Worm (Caenorhabditis elegans): Measurements from ENCODE around the gene unc-83.

Gene unc-83

DNA sequence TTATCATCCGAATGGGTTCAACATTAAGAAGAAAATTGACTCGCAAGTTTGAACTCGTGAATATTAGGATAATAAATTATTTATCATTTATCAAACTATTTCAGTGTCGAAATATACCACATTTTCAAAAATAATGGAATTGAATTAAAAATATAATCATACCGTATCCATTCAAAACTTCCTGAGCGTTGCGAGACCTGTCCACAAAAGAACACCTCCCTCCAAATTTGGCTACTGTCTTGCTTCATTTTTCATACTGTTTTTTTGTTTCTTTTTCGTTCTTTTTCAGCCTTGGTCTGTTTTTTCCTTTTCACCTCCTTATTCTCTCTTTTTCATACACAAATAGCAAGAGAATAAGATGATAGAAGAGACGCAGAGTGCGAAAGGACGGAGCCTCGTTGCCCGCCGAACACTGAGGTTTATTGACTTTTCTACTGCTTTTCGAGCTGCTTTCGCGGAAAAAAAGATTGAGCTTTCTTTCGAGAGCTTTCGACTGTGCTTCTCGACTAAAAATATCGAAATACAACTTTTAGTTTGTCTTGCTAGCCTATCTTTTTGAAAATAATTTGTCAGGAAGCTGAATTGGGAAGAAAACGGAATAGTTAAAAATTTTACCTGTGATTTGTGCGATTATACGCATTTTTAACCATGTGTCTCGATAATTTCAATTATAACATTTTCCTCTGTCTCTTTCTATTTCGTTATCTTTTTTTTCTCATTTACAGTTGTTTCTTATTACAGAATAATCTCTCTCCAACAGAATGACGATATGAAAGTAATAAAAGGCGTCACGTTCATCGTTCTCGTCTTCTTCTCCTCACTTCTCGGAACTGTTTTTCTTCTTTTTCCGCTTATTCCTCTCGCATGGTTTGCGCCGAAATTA, 14.5 kb upstream of the unc-83 start, which contains the start of gene acl-8:
acl-8 (plus strand) TSS at position 742 of the 883 bp plus-strand sequence.
- TF ChIP-seq ceh-48 (tag; optimal IDR thresholded peaks at IDR 0.05) (peak; percentile 33), nhr-11 (tag; optimal IDR thresholded peaks at IDR 0.05) (no peak)

DNA sequence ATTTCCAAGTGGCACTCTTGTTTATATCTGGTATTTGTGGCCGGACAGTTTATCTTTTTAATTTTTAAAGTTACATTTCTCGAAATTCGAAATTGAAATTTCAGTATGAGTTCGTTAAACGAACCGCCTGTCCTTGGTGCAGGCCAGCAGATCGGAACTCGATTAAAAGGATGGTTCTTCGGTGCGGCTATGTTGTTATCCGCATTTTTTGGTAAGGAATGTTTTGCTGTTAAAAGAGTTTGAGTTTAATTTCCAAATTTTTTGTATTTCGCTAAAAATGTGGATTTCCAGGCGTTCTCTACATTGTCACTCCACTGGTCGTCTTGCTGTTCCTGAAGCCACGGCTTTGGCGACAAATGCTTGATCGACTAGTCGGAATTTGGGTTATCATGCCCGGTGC, 11.7 kb upstream of the unc-83 start, which contains the start of gene acl-9:
acl-9 (plus strand) TSS at position 105 of the 400 bp plus-strand sequence.
- TF ChIP-seq Y22D7AL.16 (tag; optimal IDR thresholded peaks at IDR 0.05) (no peak), pha-2 (tag; optimal IDR thresholded peaks at IDR 0.05) (no peak), odd-2 (tag; optimal IDR thresholded peaks at IDR 0.05) (no peak), ceh-9 (tag; optimal IDR thresholded peaks at IDR 0.05) (no peak), hlh-6 (tag; optimal IDR thresholded peaks at IDR 0.05) (no peak), lim-6 (tag; optimal IDR thresholded peaks at IDR 0.05) (no peak), elt-4 (tag; optimal IDR thresholded peaks at IDR 0.05) (no peak), ceh-45 (GFP tag; IDR thresholded peaks at IDR 0.05) (no peak), sdc-2 (tag; optimal IDR thresholded peaks at IDR 0.05) (no peak), ceh-2 (tag; optimal IDR thresholded peaks at IDR 0.05) (no peak), pat-9 (tag; optimal IDR thresholded peaks at IDR 0.05) (no peak), ceh-48 (tag; optimal IDR thresholded peaks at IDR 0.05) (no peak), hlh-30 (tag; optimal IDR thresholded peaks at IDR 0.05; ENCODE audit: insufficient read depth) (no peak), ama-1 (optimal IDR thresholded peaks at IDR 0.05) (no peak), C38D4.7 (GFP tag; optimal IDR thresholded peaks at IDR 0.05) (no peak), K09A11.1 (tag; optimal IDR thresholded peaks at IDR 0.05; ENCODE audit: insufficient read depth) (no peak), ceh-30 (tag; optimal IDR thresholded peaks at IDR 0.05) (no peak)

DNA sequence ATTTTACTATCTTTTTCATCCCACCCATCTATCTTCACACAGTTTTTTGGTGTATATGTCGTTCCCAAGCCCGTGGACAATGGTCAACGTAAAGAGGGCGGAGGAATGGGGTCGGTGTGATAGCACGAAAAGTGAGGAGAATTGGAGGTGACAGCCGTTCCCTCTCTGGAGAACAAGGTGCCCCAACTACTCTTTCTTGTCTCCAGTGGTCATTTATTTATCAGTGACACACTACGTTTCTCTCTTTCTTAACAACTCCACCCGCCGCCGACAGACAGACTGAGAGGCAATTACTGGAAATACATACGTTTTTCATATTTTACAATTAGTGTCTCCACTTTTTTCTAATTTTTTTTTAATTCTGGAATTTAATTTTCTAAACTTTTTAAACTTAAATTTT, 8.0 kb upstream of the unc-83 start:
- TF ChIP-seq elt-2 (tag; optimal IDR thresholded peaks at IDR 0.05) (peak; percentile 6), unc-42 (tag; optimal IDR thresholded peaks at IDR 0.05) (no peak), odd-2 (tag; optimal IDR thresholded peaks at IDR 0.05) (no peak), unc-55 (GFP tag; optimal IDR thresholded peaks at IDR 0.05) (peak; percentile 42), ets-4 (tag; optimal IDR thresholded peaks at IDR 0.05) (no peak)

DNA sequence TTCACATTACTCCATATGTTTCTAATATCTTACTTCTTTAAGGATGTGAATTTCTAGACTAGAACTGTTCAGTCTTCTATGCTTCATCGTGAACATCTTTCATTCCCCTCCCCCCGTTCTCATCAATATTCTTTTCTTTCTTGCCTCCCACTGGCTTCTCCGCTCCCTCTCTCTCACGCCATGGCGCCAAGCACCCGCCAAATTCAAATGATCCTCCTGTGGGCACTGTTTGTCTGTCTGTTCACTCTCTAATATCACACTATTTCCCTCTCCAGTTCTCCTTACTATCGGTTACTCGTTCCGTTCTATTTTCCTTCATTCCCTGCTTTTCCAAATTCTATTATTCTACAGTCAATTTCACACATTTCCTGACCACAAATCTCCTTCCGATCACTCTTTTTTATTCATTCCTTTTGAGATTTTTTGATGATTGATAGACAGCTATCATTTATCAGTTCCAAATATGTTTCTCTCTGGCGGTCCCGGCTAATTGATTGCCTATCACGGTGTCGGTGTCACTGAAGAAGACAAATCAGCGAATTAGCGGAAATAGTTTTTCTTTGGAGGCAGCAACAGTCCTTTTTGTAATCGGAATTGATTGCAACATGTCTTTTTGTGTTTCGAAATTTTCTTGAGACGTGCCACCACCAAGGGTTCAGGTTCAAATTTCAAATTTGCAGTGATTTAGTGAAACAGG, 6.4 kb upstream of the unc-83 start:
- TF ChIP-seq ceh-31 (tag; optimal IDR thresholded peaks at IDR 0.05), result no peak
- no peak for TF ChIP-seq K09A11.1 (tag; optimal IDR thresholded peaks at IDR 0.05; ENCODE audit: insufficient read depth)
- no peak for TF ChIP-seq ceh-6 (GFP tag; optimal IDR thresholded peaks at IDR 0.05)
- TF ChIP-seq tbx-2 (tag; optimal IDR thresholded peaks at IDR 0.05), result no peak
- no peak for TF ChIP-seq unc-3 (GFP tag; conservative IDR thresholded peaks at IDR 0.05)
- TF ChIP-seq unc-3 (tag; optimal IDR thresholded peaks at IDR 0.05), result no peak
- no peak for TF ChIP-seq lin-11 (tag; optimal IDR thresholded peaks at IDR 0.05)
- TF ChIP-seq pha-4 (tag; optimal IDR thresholded peaks at IDR 0.05), result no peak
- no peak for TF ChIP-seq T23F11.4 (GFP tag; optimal IDR thresholded peaks at IDR 0.05)
- TF ChIP-seq ceh-24 (tag; optimal IDR thresholded peaks at IDR 0.05), result no peak
- no peak for TF ChIP-seq ztf-16 (tag; optimal IDR thresholded peaks at IDR 0.05)
- no peak for TF ChIP-seq C08G9.2 (tag; optimal IDR thresholded peaks at IDR 0.05)
- no peak for TF ChIP-seq eyg-1 (tag; optimal IDR thresholded peaks at IDR 0.05)
- no peak for TF ChIP-seq unc-55 (GFP tag; optimal IDR thresholded peaks at IDR 0.05)
- no peak for TF ChIP-seq hlh-6 (tag; optimal IDR thresholded peaks at IDR 0.05)
- TF ChIP-seq fkh-6 (tag; optimal IDR thresholded peaks at IDR 0.05), result no peak
